Worm (Caenorhabditis elegans) whole organism, L1 larva: ENCODE measurements around the gene Y47D3A.21.
A peak's percentile ranks its signal among the peaks of the same experiment; 100 is the strongest.

ENCODE experiments used
- aly-2 ChIP-seq: fragments of 150-350 bp; optimal IDR thresholded peaks from 2 replicates; lab custom pipeline; 2014; ENCODE audit warnings: missing biosample characterization, missing genetic modification characterization
- lin-14 ChIP-seq: fragments of 200-800 bp; sonication (Bioruptor generic); optimal IDR thresholded peaks from 2 replicates; lab custom pipeline; 2018; ENCODE audit warnings: mild to moderate bottlenecking, missing genetic modification characterization, moderate library complexity, missing compliant biosample characterization
- mep-1 ChIP-seq: fragments of 150-350 bp; optimal IDR thresholded peaks from 2 replicates; lab custom pipeline; 2014; ENCODE audit warnings: missing biosample characterization, missing genetic modification characterization
- nhr-12 ChIP-seq: sonication (generic microtip); optimal IDR thresholded peaks from 2 replicates; lab custom pipeline; 2017; ENCODE audit warnings: missing biosample characterization, missing genetic modification characterization
- nhr-77 ChIP-seq: fragments of 150-350 bp; optimal IDR thresholded peaks from 2 replicates; lab custom pipeline; 2014; ENCODE audit warnings: missing biosample characterization, missing genetic modification characterization
- nhr-85 ChIP-seq: sonication (generic microtip); peaks from one replicate; lab custom pipeline; 2016; ENCODE audit warnings: missing genetic modification characterization, inconsistent platforms, missing compliant biosample characterization
- rnt-1 ChIP-seq: sonication (generic microtip); optimal IDR thresholded peaks from 2 replicates; lab custom pipeline; 2016; ENCODE audit warnings: mild to moderate bottlenecking, missing genetic modification characterization, moderate library complexity, missing compliant biosample characterization
- snpc-4 ChIP-seq: fragments of 150-350 bp; optimal IDR thresholded peaks from 2 replicates; lab custom pipeline; 2014; ENCODE audit warnings: missing biosample characterization, missing genetic modification characterization
- tbx-2 ChIP-seq: sonication (generic microtip); optimal IDR thresholded peaks from 2 replicates; lab custom pipeline; 2016; ENCODE audit warnings: missing genetic modification characterization, missing compliant biosample characterization
- unc-86 ChIP-seq: sonication (generic microtip); optimal IDR thresholded peaks from 2 replicates; lab custom pipeline; 2016; ENCODE audit warnings: missing genetic modification characterization, missing compliant biosample characterization

Gene Y47D3A.21

ce11 chrIII:11230581-11230980 lies 48.1 kb downstream of the Y47D3A.21 start:
- TF ChIP-seq snpc-4 (tag; lab: Kevin White, UChicago) (no peak), mep-1 (tag; lab: Kevin White, UChicago) (no peak), rnt-1 (tag; lab: Kevin White, UChicago) (peak; percentile 3)

ce11 chrIII:11227025-11227424 lies 51.7 kb downstream of the Y47D3A.21 start, which contains the start of gene tbx-37:
tbx-37 (minus strand) TSS chrIII:11227125.
- TF ChIP-seq nhr-12 (tag; lab: Kevin White, UChicago) (no peak), tbx-2 (tag; lab: Kevin White, UChicago) (no peak), unc-86 (tag; lab: Kevin White, UChicago) (no peak), nhr-77 (no peak), nhr-85 (tag; lab: Kevin White, UChicago) (no peak), lin-14 (GFP tag; lab: Kevin White, UChicago) (no peak), aly-2 (tag; lab: Kevin White, UChicago) (no peak)
